Worm (Caenorhabditis elegans) whole organism, mixed stage, embryonic: ENCODE results near the gene Y70C5C.1.

Experiments used
- M03D4.4 ChIP-seq: sonication (generic microtip); optimal IDR thresholded peaks from 2 replicates; lab custom pipeline; 2017; ENCODE audit warnings: mild to moderate bottlenecking, missing genetic modification characterization, missing compliant biosample characterization
- bed-3 ChIP-seq: fragments of 200-800 bp; sonication (Bioruptor generic); optimal IDR thresholded peaks from 3 replicates; lab custom pipeline; 2018; ENCODE audit warnings: mild to moderate bottlenecking, missing genetic modification characterization, moderate library complexity, missing compliant biosample characterization
- blmp-1 ChIP-seq: fragments of 150-350 bp; optimal IDR thresholded peaks from 2 replicates; lab custom pipeline; 2014; ENCODE audit warnings: missing biosample characterization, missing genetic modification characterization
- ceh-39 ChIP-seq: fragments of 150-350 bp; optimal IDR thresholded peaks from 2 replicates; lab custom pipeline; 2014; ENCODE audit warnings: missing biosample characterization, missing genetic modification characterization
- ceh-43 ChIP-seq: fragments of 200-800 bp; sonication (Bioruptor generic); optimal IDR thresholded peaks from 2 replicates; lab custom pipeline; 2018; ENCODE audit warnings: mild to moderate bottlenecking, missing genetic modification characterization, moderate library complexity, missing compliant biosample characterization
- ceh-83 ChIP-seq: fragments of 200-800 bp; sonication (Bioruptor generic); optimal IDR thresholded peaks from 2 replicates; lab custom pipeline; 2018; ENCODE audit warnings: mild to moderate bottlenecking, missing genetic modification characterization, missing compliant biosample characterization
- ces-1 ChIP-seq: fragments of 150-350 bp; optimal IDR thresholded peaks from 2 replicates; lab custom pipeline; 2014; ENCODE audit warnings: missing biosample characterization, missing genetic modification reagents, missing genetic modification characterization
- drap-1 ChIP-seq: fragments of 200-800 bp; sonication (Bioruptor generic); optimal IDR thresholded peaks from 3 replicates; lab custom pipeline; 2018; ENCODE audit warnings: mild to moderate bottlenecking, missing genetic modification characterization, missing compliant biosample characterization
- elt-1 ChIP-seq: sonication (generic microtip); optimal IDR thresholded peaks from 2 replicates; lab custom pipeline; 2017; ENCODE audit warnings: missing genetic modification characterization, mild to moderate bottlenecking, missing compliant biosample characterization, antibody characterized with exemption, moderate library complexity, borderline replicate concordance; ENCODE audit not compliant: insufficient read depth
- elt-3 ChIP-seq: fragments of 150-350 bp; optimal IDR thresholded peaks from 2 replicates; lab custom pipeline; 2014; ENCODE audit warnings: missing biosample characterization, missing genetic modification characterization
- flh-1 ChIP-seq: fragments of 200-800 bp; sonication (Bioruptor generic); optimal IDR thresholded peaks from 2 replicates; lab custom pipeline; 2018; ENCODE audit warnings: mild to moderate bottlenecking, missing genetic modification characterization, moderate library complexity, missing compliant biosample characterization
- ham-2 ChIP-seq: fragments of 200-800 bp; sonication (Bioruptor generic); optimal IDR thresholded peaks from 2 replicates; lab custom pipeline; 2018; ENCODE audit warnings: mild to moderate bottlenecking, missing genetic modification characterization, missing compliant biosample characterization
- hlh-1 ChIP-seq: fragments of 150-350 bp; optimal IDR thresholded peaks from 2 replicates; lab custom pipeline; 2014; ENCODE audit warnings: missing biosample characterization, missing genetic modification reagents, missing genetic modification characterization
- lin-13 ChIP-seq: fragments of 150-350 bp; optimal IDR thresholded peaks from 2 replicates; lab custom pipeline; 2014; ENCODE audit warnings: missing biosample characterization, missing genetic modification characterization
- lin-32 ChIP-seq: fragments of 200-800 bp; sonication (Bioruptor generic); optimal IDR thresholded peaks from 2 replicates; lab custom pipeline; 2018; ENCODE audit warnings: mild to moderate bottlenecking, missing genetic modification characterization, missing compliant biosample characterization
- mab-5 ChIP-seq: fragments of 150-350 bp; optimal IDR thresholded peaks from 2 replicates; lab custom pipeline; 2014; ENCODE audit warnings: missing biosample characterization, missing genetic modification characterization
- mep-1 ChIP-seq: fragments of 150-350 bp; optimal IDR thresholded peaks from 2 replicates; lab custom pipeline; 2017; ENCODE audit warnings: missing biosample characterization, missing genetic modification reagents, missing genetic modification characterization, inconsistent platforms
- mls-2 ChIP-seq: sonication (generic microtip); optimal IDR thresholded peaks from 2 replicates; lab custom pipeline; 2016; ENCODE audit warnings: mild to moderate bottlenecking, missing genetic modification characterization, moderate library complexity, missing compliant biosample characterization
- nhr-12 ChIP-seq: fragments of 150-350 bp; optimal IDR thresholded peaks from 2 replicates; lab custom pipeline; 2014; ENCODE audit warnings: missing biosample characterization, missing genetic modification characterization
- nhr-2 ChIP-seq: fragments of 150-350 bp; optimal IDR thresholded peaks from 2 replicates; lab custom pipeline; 2014; ENCODE audit warnings: missing biosample characterization, missing genetic modification characterization
- nhr-237 ChIP-seq: fragments of 150-350 bp; optimal IDR thresholded peaks from 2 replicates; lab custom pipeline; 2014; ENCODE audit warnings: missing biosample characterization, missing genetic modification characterization
- nhr-28 ChIP-seq: fragments of 150-350 bp; optimal IDR thresholded peaks from 2 replicates; lab custom pipeline; 2014; ENCODE audit warnings: missing biosample characterization, missing genetic modification characterization
- nhr-76 ChIP-seq: sonication (generic microtip); optimal IDR thresholded peaks from 2 replicates; lab custom pipeline; 2017; ENCODE audit warnings: missing biosample characterization, missing genetic modification characterization
- pha-4 ChIP-seq: fragments of 150-350 bp; optimal IDR thresholded peaks from 2 replicates; lab custom pipeline; 2018; ENCODE audit warnings: missing biosample characterization, missing genetic modification reagents, missing genetic modification characterization
- sem-2 ChIP-seq: fragments of 200-800 bp; sonication (Bioruptor generic); optimal IDR thresholded peaks from 2 replicates; lab custom pipeline; 2018; ENCODE audit warnings: mild to moderate bottlenecking, missing genetic modification characterization, missing compliant biosample characterization
- snpc-4 ChIP-seq: fragments of 150-350 bp; optimal IDR thresholded peaks from 2 replicates; lab custom pipeline; 2014; ENCODE audit warnings: missing biosample characterization, missing genetic modification characterization
- tbx-8 ChIP-seq: fragments of 200-800 bp; sonication (Bioruptor generic); optimal IDR thresholded peaks from 2 replicates; lab custom pipeline; 2018; ENCODE audit warnings: mild to moderate bottlenecking, missing genetic modification characterization, moderate library complexity, missing compliant biosample characterization
- unc-120 ChIP-seq: sonication (generic microtip); optimal IDR thresholded peaks from 2 replicates; lab custom pipeline; 2017; ENCODE audit warnings: missing genetic modification characterization, missing compliant biosample characterization; ENCODE audit not compliant: poor library complexity, severe bottlenecking
- unc-39 ChIP-seq: fragments of 150-350 bp; optimal IDR thresholded peaks from 2 replicates; lab custom pipeline; 2014; ENCODE audit warnings: missing biosample characterization, missing genetic modification characterization
- unc-62 ChIP-seq: fragments of 150-350 bp; optimal IDR thresholded peaks from 2 replicates; lab custom pipeline; 2014; ENCODE audit warnings: missing biosample characterization, missing genetic modification reagents, missing genetic modification characterization
- zip-8 ChIP-seq: fragments of 150-350 bp; optimal IDR thresholded peaks from 2 replicates; lab custom pipeline; 2014; ENCODE audit warnings: missing biosample characterization, missing genetic modification characterization
- ztf-11 ChIP-seq: fragments of 150-350 bp; optimal IDR thresholded peaks from 2 replicates; lab custom pipeline; 2014; ENCODE audit warnings: missing biosample characterization, missing genetic modification characterization

Gene Y70C5C.1

ce11 chrV:16726915-16727314 lies 26.9 kb downstream of the Y70C5C.1 start, which contains the start of gene T25E12.14:
Gene T25E12.14, plus strand, starts transcription at chrV:16727215.
- TF ChIP-seq M03D4.4 (tag; lab: Kevin White, UChicago): no peak
- no peak for TF ChIP-seq ceh-39 (tag; lab: Kevin White, UChicago)
- TF ChIP-seq unc-39: no peak
- TF ChIP-seq snpc-4: no peak
- no peak for TF ChIP-seq blmp-1
- TF ChIP-seq mep-1 (tag; lab: Kevin White, UChicago): no peak
- TF ChIP-seq ces-1: no peak
- no peak for TF ChIP-seq nhr-28 (tag; lab: Kevin White, UChicago)
- TF ChIP-seq elt-3 (tag; lab: Kevin White, UChicago): no peak
- no peak for TF ChIP-seq flh-1
- TF ChIP-seq hlh-1 (tag; lab: Kevin White, UChicago): no peak
- no peak for TF ChIP-seq nhr-237 (tag; lab: Kevin White, UChicago)
- no peak for TF ChIP-seq ceh-43 (GFP tag; lab: Kevin White, UChicago)
- no peak for TF ChIP-seq tbx-8 (GFP tag; lab: Kevin White, UChicago)
- TF ChIP-seq lin-13 (tag; lab: Kevin White, UChicago): no peak
- TF ChIP-seq unc-62 (GFP tag; lab: Kevin White, UChicago): no peak
- no peak for TF ChIP-seq nhr-12
- no peak for TF ChIP-seq ceh-83 (GFP tag; lab: Kevin White, UChicago)
- no peak for TF ChIP-seq nhr-76 (tag; lab: Kevin White, UChicago)

- TF ChIP-seq zip-8 (tag; lab: Kevin White, UChicago) (no peak), blmp-1 (no peak), pha-4 (no peak), sem-2 (GFP tag; lab: Kevin White, UChicago) (no peak), elt-1 (tag; lab: Kevin White, UChicago) (no peak), mls-2 (tag; lab: Kevin White, UChicago) (no peak), nhr-76 (tag; lab: Kevin White, UChicago) (no peak), mep-1 (tag; lab: Kevin White, UChicago) (no peak), flh-1 (no peak)
Observed at ce11 chrV:16728431-16728830, 28.4 kb downstream of the Y70C5C.1 start, which contains the start of gene fbxa-127. Gene fbxa-127, plus strand, starts transcription at chrV:16728731.

- TF ChIP-seq lin-32 (GFP tag; lab: Kevin White, UChicago) (no peak), mab-5 (tag; lab: Kevin White, UChicago) (no peak), ceh-83 (GFP tag; lab: Kevin White, UChicago) (no peak), ces-1 (no peak), nhr-12 (no peak), unc-120 (tag; lab: Kevin White, UChicago) (no peak), ztf-11 (tag; lab: Kevin White, UChicago) (no peak), zip-8 (tag; lab: Kevin White, UChicago) (no peak), ceh-39 (tag; lab: Kevin White, UChicago) (no peak), sem-2 (GFP tag; lab: Kevin White, UChicago) (no peak), lin-13 (tag; lab: Kevin White, UChicago) (no peak), ham-2 (GFP tag; lab: Kevin White, UChicago) (no peak)
Observed at ce11 chrV:16729961-16730360, 30.0 kb downstream of the Y70C5C.1 start, which contains the start of gene srz-99. Gene srz-99, plus strand, starts transcription at chrV:16730261.

ce11 chrV:16731600-16731999 lies 31.6 kb downstream of the Y70C5C.1 start, which contains the start of gene srz-100:
Gene srz-100, plus strand, starts transcription at chrV:16731900.
- TF ChIP-seq nhr-2 (tag; lab: Kevin White, UChicago): no peak
- no peak for TF ChIP-seq ceh-39 (tag; lab: Kevin White, UChicago)
- TF ChIP-seq snpc-4: no peak
- TF ChIP-seq bed-3: no peak
- TF ChIP-seq ham-2 (GFP tag; lab: Kevin White, UChicago): no peak
- no peak for TF ChIP-seq drap-1
- no peak for TF ChIP-seq unc-62 (GFP tag; lab: Kevin White, UChicago)
- no peak for TF ChIP-seq elt-1 (tag; lab: Kevin White, UChicago)
- no peak for TF ChIP-seq nhr-12
- no peak for TF ChIP-seq unc-120 (tag; lab: Kevin White, UChicago)

- TF ChIP-seq ceh-83 (GFP tag; lab: Kevin White, UChicago): no peak
- no peak for TF ChIP-seq hlh-1 (tag; lab: Kevin White, UChicago)
- TF ChIP-seq nhr-76 (tag; lab: Kevin White, UChicago): no peak
- TF ChIP-seq lin-13 (tag; lab: Kevin White, UChicago): no peak
Observed at ce11 chrV:16733681-16734080, 33.7 kb downstream of the Y70C5C.1 start, which contains the start of gene T25E12.16. Gene T25E12.16, minus strand, starts transcription at chrV:16733781.
